Worm (Caenorhabditis elegans) whole organism, young adult: Measurements from ENCODE around the gene zen-4.

Source experiments
- B0336.3 ChIP-seq: fragments of 200-800 bp; sonication (Bioruptor generic); IDR thresholded peaks from 2 replicates; pipeline ENCODE4 v1.3.6; 2022; ENCODE audit warnings: missing genetic modification characterization, missing compliant biosample characterization
- C06A6.2 ChIP-seq: fragments of 200-800 bp; sonication (Bioruptor generic); conservative IDR thresholded peaks from 2 replicates; pipeline ENCODE4 v1.3.6; 2022; ENCODE audit warnings: missing genetic modification characterization, missing compliant biosample characterization
- F22D6.2 ChIP-seq: sonication (generic microtip); optimal IDR thresholded peaks from 2 replicates; lab custom pipeline; 2016; ENCODE audit warnings: mild to moderate bottlenecking, missing genetic modification characterization, missing compliant biosample characterization
- F37B4.10 ChIP-seq: fragments of 200-800 bp; sonication (Bioruptor generic); IDR thresholded peaks from 2 replicates; pipeline ENCODE4 v1.3.6; 2022; ENCODE audit warnings: missing genetic modification characterization, missing compliant biosample characterization
- K11D2.4 ChIP-seq: fragments of 200-800 bp; sonication (Bioruptor generic); IDR thresholded peaks from 2 replicates; pipeline ENCODE4 v1.3.6; 2022; ENCODE audit warnings: missing genetic modification reagents, missing genetic modification characterization, missing compliant biosample characterization
- T07F8.4 ChIP-seq: sonication (generic microtip); optimal IDR thresholded peaks from 2 replicates; lab custom pipeline; 2016; ENCODE audit warnings: mild to moderate bottlenecking, missing genetic modification characterization, moderate library complexity, missing compliant biosample characterization
- Y67H2A.10 ChIP-seq: fragments of 200-800 bp; sonication (Bioruptor generic); conservative IDR thresholded peaks from 2 replicates; pipeline ENCODE4 v1.3.6; 2022; ENCODE audit warnings: missing genetic modification reagents, missing genetic modification characterization, missing compliant biosample characterization
- Y95B8A.8 ChIP-seq: fragments of 200-800 bp; sonication (Bioruptor generic); IDR thresholded peaks from 2 replicates; pipeline ENCODE4 v1.3.6; 2022; ENCODE audit warnings: missing genetic modification reagents, missing genetic modification characterization, missing compliant biosample characterization
- aptf-3 ChIP-seq: fragments of 200-800 bp; sonication (Bioruptor generic); IDR thresholded peaks from 2 replicates; pipeline ENCODE4 v1.3.6; 2022; ENCODE audit warnings: missing genetic modification characterization, missing compliant biosample characterization
- atf-7 ChIP-seq: sonication (generic microtip); optimal IDR thresholded peaks from 2 replicates; lab custom pipeline; 2017; ENCODE audit warnings: mild to moderate bottlenecking, missing genetic modification characterization, missing compliant biosample characterization
- attf-3 ChIP-seq: fragments of 200-800 bp; sonication (Bioruptor generic); conservative IDR thresholded peaks from 2 replicates; pipeline ENCODE4 v1.3.6; 2022; ENCODE audit warnings: missing genetic modification reagents, missing genetic modification characterization, missing compliant biosample characterization
- attf-5 ChIP-seq: fragments of 200-800 bp; sonication (Bioruptor generic); optimal IDR thresholded peaks from 2 replicates; lab custom pipeline; 2018; ENCODE audit warnings: mild to moderate bottlenecking, missing genetic modification characterization, missing compliant biosample characterization
- cebp-1 ChIP-seq, 2 experiments: fragments of 200-800 bp in 1 of 2; sonication (Bioruptor generic) in 1 of 2; sonication (generic microtip) in 1 of 2; IDR thresholded peaks in 1 of 2; optimal IDR thresholded peaks in 1 of 2; 2 replicates each; pipeline versions ENCODE4 v1.3.6 to Lab custom; 2017 to 2022; ENCODE audit warnings: missing compliant biosample characterization in 2 of 2, missing genetic modification characterization in 2 of 2, mild to moderate bottlenecking in 1 of 2, missing genetic modification reagents in 1 of 2, moderate library complexity in 1 of 2
- ceh-27 ChIP-seq: fragments of 200-800 bp; sonication (Bioruptor generic); optimal IDR thresholded peaks from 2 replicates; lab custom pipeline; 2018; ENCODE audit warnings: mild to moderate bottlenecking, missing genetic modification characterization, moderate library complexity, missing compliant biosample characterization
- ceh-91 ChIP-seq: fragments of 200-800 bp; sonication (Bioruptor generic); IDR thresholded peaks from 2 replicates; pipeline ENCODE4 v1.3.6; 2022; ENCODE audit warnings: missing genetic modification reagents, missing genetic modification characterization, missing compliant biosample characterization
- chd-7 ChIP-seq: sonication (generic microtip); optimal IDR thresholded peaks from 2 replicates; lab custom pipeline; 2016; ENCODE audit warnings: mild to moderate bottlenecking, missing genetic modification characterization, moderate library complexity, missing compliant biosample characterization
- die-1 ChIP-seq: sonication (generic microtip); optimal IDR thresholded peaks from 2 replicates; lab custom pipeline; 2016; ENCODE audit warnings: missing genotype, mild to moderate bottlenecking, missing genetic modification characterization, missing compliant biosample characterization
- egrh-3 ChIP-seq: fragments of 200-800 bp; sonication (Bioruptor generic); IDR thresholded peaks from 2 replicates; pipeline ENCODE4 v1.3.6; 2022; ENCODE audit warnings: missing genetic modification reagents, missing genetic modification characterization, missing compliant biosample characterization
- fkh-3 ChIP-seq: sonication (generic microtip); optimal IDR thresholded peaks from 2 replicates; lab custom pipeline; 2016; ENCODE audit warnings: mild to moderate bottlenecking, missing genetic modification characterization, missing compliant biosample characterization
- gei-17 ChIP-seq: fragments of 200-800 bp; sonication (Bioruptor generic); optimal IDR thresholded peaks from 2 replicates; lab custom pipeline; 2018; ENCODE audit warnings: mild to moderate bottlenecking, missing genetic modification characterization, missing compliant biosample characterization
- hmg-1.2 ChIP-seq: fragments of 200-800 bp; sonication (Bioruptor generic); IDR thresholded peaks from 2 replicates; pipeline ENCODE4 v1.3.6; 2022; ENCODE audit warnings: missing genetic modification reagents, missing genetic modification characterization, missing compliant biosample characterization
- lin-40 ChIP-seq: sonication (generic microtip); optimal IDR thresholded peaks from 2 replicates; lab custom pipeline; 2016; ENCODE audit warnings: missing genetic modification characterization, mild to moderate bottlenecking, missing compliant biosample characterization, missing genotype, missing genetic modification reagents
- lir-1 ChIP-seq: fragments of 200-800 bp; sonication (Bioruptor generic); conservative IDR thresholded peaks from 2 replicates; pipeline ENCODE4 v1.3.6; 2022; ENCODE audit warnings: missing genetic modification reagents, missing genetic modification characterization, missing compliant biosample characterization
- lsl-1 ChIP-seq: fragments of 200-800 bp; sonication (Bioruptor generic); optimal IDR thresholded peaks from 2 replicates; lab custom pipeline; 2018; ENCODE audit warnings: mild to moderate bottlenecking, missing genetic modification characterization, moderate library complexity, missing compliant biosample characterization
- madf-10 ChIP-seq: sonication (generic microtip); optimal IDR thresholded peaks from 2 replicates; lab custom pipeline; 2016; ENCODE audit warnings: mild to moderate bottlenecking, missing genetic modification characterization, missing compliant biosample characterization
- mes-4 ChIP-seq: sonication (generic microtip); optimal IDR thresholded peaks from 2 replicates; lab custom pipeline; 2016; ENCODE audit warnings: missing genotype, missing genetic modification characterization, missing compliant biosample characterization
- nfyb-1 ChIP-seq: fragments of 200-800 bp; sonication (Bioruptor generic); IDR thresholded peaks from 2 replicates; pipeline ENCODE4 v1.3.6; 2022; ENCODE audit warnings: missing genetic modification reagents, missing genetic modification characterization, missing compliant biosample characterization
- nhr-27 ChIP-seq: fragments of 200-800 bp; sonication (Bioruptor generic); optimal IDR thresholded peaks from 2 replicates; lab custom pipeline; 2018; ENCODE audit warnings: mild to moderate bottlenecking, missing genetic modification characterization, moderate library complexity, missing compliant biosample characterization
- nhr-80 ChIP-seq: sonication (generic microtip); optimal IDR thresholded peaks from 2 replicates; lab custom pipeline; 2016; ENCODE audit warnings: missing genetic modification characterization, missing compliant biosample characterization
- sea-2 ChIP-seq: fragments of 200-800 bp; sonication (Bioruptor generic); IDR thresholded peaks from 2 replicates; pipeline ENCODE4 v1.3.6; 2022; ENCODE audit warnings: missing genetic modification characterization, missing compliant biosample characterization
- snpc-4 ChIP-seq, 5 experiments: fragments of 150-350 bp in 1 of 5; sonication (generic microtip) in 4 of 5; optimal IDR thresholded peaks; 2 replicates each; lab custom pipeline; 2014 to 2018; ENCODE audit warnings: missing genetic modification characterization in 5 of 5, missing biosample characterization in 3 of 5, antibody characterized with exemption in 2 of 5, mild to moderate bottlenecking in 2 of 5, missing compliant biosample characterization in 2 of 5, missing genotype in 2 of 5, moderate library complexity in 2 of 5, missing genetic modification reagents in 1 of 5
- somi-1 ChIP-seq: fragments of 200-800 bp; sonication (Bioruptor generic); optimal IDR thresholded peaks from 2 replicates; lab custom pipeline; 2018; ENCODE audit warnings: mild to moderate bottlenecking, missing genetic modification characterization, missing compliant biosample characterization
- tbp1 ChIP-seq: fragments of 200-800 bp; sonication (Bioruptor generic); optimal IDR thresholded peaks from 2 replicates; lab custom pipeline; 2018; ENCODE audit warnings: mild to moderate bottlenecking, missing genetic modification characterization, missing compliant biosample characterization
- tbx-9 ChIP-seq: sonication (generic microtip); optimal IDR thresholded peaks from 2 replicates; lab custom pipeline; 2016; ENCODE audit warnings: borderline replicate concordance, missing genetic modification characterization, inconsistent platforms, missing compliant biosample characterization
- tlf-1 ChIP-seq: fragments of 200-800 bp; sonication (Bioruptor generic); optimal IDR thresholded peaks from 2 replicates; lab custom pipeline; 2018; ENCODE audit warnings: mild to moderate bottlenecking, missing genetic modification characterization, missing compliant biosample characterization
- unc-130 ChIP-seq: sonication (generic microtip); optimal IDR thresholded peaks from 2 replicates; lab custom pipeline; 2016; ENCODE audit warnings: missing genetic modification reagents, missing genetic modification characterization, missing compliant biosample characterization
- unc-62 ChIP-seq: fragments of 150-350 bp; optimal IDR thresholded peaks from 2 replicates; lab custom pipeline; 2014; ENCODE audit warnings: missing biosample characterization, missing genetic modification reagents, missing genetic modification characterization
- xnd-1 ChIP-seq: sonication (generic microtip); optimal IDR thresholded peaks from 2 replicates; lab custom pipeline; 2016; ENCODE audit warnings: missing genotype, missing genetic modification reagents, missing genetic modification characterization, missing compliant biosample characterization
- zfh-2 ChIP-seq: fragments of 200-800 bp; sonication (Bioruptor generic); conservative IDR thresholded peaks from 2 replicates; pipeline ENCODE4 v1.3.6; 2022; ENCODE audit warnings: missing genetic modification reagents, missing genetic modification characterization, missing compliant biosample characterization
- ztf-25 ChIP-seq: fragments of 200-800 bp; sonication (Bioruptor generic); IDR thresholded peaks from 2 replicates; pipeline ENCODE4 v1.3.6; 2022; ENCODE audit warnings: missing genetic modification reagents, missing genetic modification characterization, missing compliant biosample characterization
- ztf-26 ChIP-seq: sonication (generic microtip); optimal IDR thresholded peaks from 2 replicates; lab custom pipeline; 2017; ENCODE audit warnings: missing genetic modification characterization, missing compliant biosample characterization
- ztf-3 ChIP-seq: fragments of 200-800 bp; sonication (Bioruptor generic); optimal IDR thresholded peaks from 2 replicates; lab custom pipeline; 2018; ENCODE audit warnings: mild to moderate bottlenecking, missing genetic modification characterization, missing compliant biosample characterization

Gene zen-4

DNA sequence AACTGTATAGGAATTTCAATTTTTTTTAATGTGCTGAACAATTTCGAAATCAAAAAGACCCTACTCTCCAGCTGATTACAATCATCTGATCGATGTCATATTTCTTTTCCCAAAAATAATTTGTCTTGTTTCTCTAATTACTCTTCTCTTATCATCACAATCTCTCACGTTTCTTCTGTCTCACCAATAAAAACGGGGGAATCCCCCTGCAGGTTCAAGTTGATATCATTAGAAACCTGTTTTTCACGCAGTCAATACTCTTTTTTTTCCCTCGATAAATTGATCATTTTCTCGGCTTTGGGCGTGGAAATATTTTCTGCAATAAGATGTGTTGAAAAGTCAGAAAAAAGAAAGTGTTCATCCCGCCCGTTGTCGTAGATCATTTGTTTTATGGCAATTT lies 18.2 kb upstream of the zen-4 start:
- TF ChIP-seq nfyb-1 (no peak), nhr-80 (tag; lab: Kevin White, UChicago) (peak; percentile 77), chd-7 (peak; percentile 41), attf-3 (GFP tag; lab: Robert Waterston, UW) (no peak), ceh-27 (GFP tag; lab: Kevin White, UChicago) (no peak), somi-1 (GFP tag; lab: Kevin White, UChicago) (peak; percentile 91), mes-4 (tag; lab: Kevin White, UChicago) (no peak), Y67H2A.10 (GFP tag; lab: Robert Waterston, UW) (no peak), nhr-27 (tag; lab: Kevin White, UChicago) (no peak), fkh-3 (tag; lab: Kevin White, UChicago) (no peak), unc-62 (peak; percentile 10), tbx-9 (tag; lab: Kevin White, UChicago) (no peak), snpc-4 (GFP tag; optimal IDR thresholded peaks at IDR 0.05; lab: Kevin White, UChicago) (no peak), snpc-4 (tag; optimal IDR thresholded peaks at IDR 0.05; lab: Kevin White, UChicago) (peak in 1 of 4 experiments; percentile 46), cebp-1 (GFP tag; IDR thresholded peaks at IDR 0.05; lab: Robert Waterston, UW) (peak; percentile 50; the same call in 1 of the 2 replicates), cebp-1 (tag; optimal IDR thresholded peaks at IDR 0.05; lab: Kevin White, UChicago) (peak; percentile 74), ztf-3 (no peak), K11D2.4 (GFP tag; lab: Robert Waterston, UW) (peak; percentile 56; the same call in 1 of the 2 replicates), die-1 (peak; percentile 64), ceh-91 (GFP tag; lab: Robert Waterston, UW) (no peak), unc-130 (no peak), attf-5 (GFP tag; lab: Kevin White, UChicago) (peak; percentile 45), C06A6.2 (peak; percentile 22; the same call in 1 of the 2 replicates), lin-40 (tag; lab: Kevin White, UChicago) (peak; percentile 73), ztf-26 (peak; percentile 48), sea-2 (GFP tag; lab: Robert Waterston, UW) (no peak), F37B4.10 (no peak)

DNA sequence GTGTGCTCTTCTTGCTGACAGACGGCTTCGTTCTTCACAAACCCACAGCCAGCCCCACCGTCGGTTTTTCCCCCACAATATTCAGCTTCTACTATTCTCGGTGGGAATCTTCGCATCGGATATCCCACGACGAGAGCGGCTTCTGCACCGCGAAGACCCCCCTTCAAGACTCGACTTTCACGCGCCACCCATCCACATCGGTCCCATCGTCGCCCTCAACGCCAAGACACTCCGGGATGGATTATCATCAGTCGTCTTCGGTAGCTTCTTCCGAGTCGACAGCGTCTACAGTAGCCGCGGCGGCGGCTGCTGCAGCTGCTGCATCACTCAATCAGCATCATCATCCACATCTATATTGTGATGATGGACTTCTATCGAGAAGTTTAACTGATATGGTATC lies 13.6 kb upstream of the zen-4 start:
- TF ChIP-seq unc-62 (no peak), zfh-2 (GFP tag; lab: Robert Waterston, UW) (peak; percentile 73), hmg-1.2 (GFP tag; lab: Robert Waterston, UW) (peak; percentile 7; the same call in 1 of the 2 replicates), Y95B8A.8 (GFP tag; lab: Robert Waterston, UW) (no peak), egrh-3 (0 out of 2 replicates have a peak, but pooled peaks have one; percentile 39), xnd-1 (tag; lab: Kevin White, UChicago) (no peak), atf-7 (no peak), tlf-1 (GFP tag; lab: Kevin White, UChicago) (no peak)
- TF ChIP-seq, all 124 proteins: peak for 3

- TF ChIP-seq K11D2.4 (GFP tag; lab: Robert Waterston, UW), result no peak
- no peak for TF ChIP-seq T07F8.4 (tag; lab: Kevin White, UChicago)
- no peak for TF ChIP-seq lir-1
- TF ChIP-seq gei-17 (GFP tag; lab: Kevin White, UChicago), result no peak
- no peak for TF ChIP-seq ceh-91 (GFP tag; lab: Robert Waterston, UW)
- no peak for TF ChIP-seq B0336.3
- TF ChIP-seq ztf-25 (GFP tag; lab: Robert Waterston, UW), result no peak
- no peak for TF ChIP-seq lsl-1 (GFP tag; lab: Kevin White, UChicago)
- TF ChIP-seq aptf-3 (GFP tag; lab: Robert Waterston, UW), result no peak
- no peak for TF ChIP-seq F22D6.2
- no peak for TF ChIP-seq nfyb-1
- no peak for TF ChIP-seq madf-10 (tag; lab: Kevin White, UChicago)
- TF ChIP-seq tbp1, result no peak
Measured at ce11 chrIV:6108665-6109064, 9.3 kb upstream of the zen-4 start.
